Fruit fly (Drosophila melanogaster) whole organism, prepupa: ENCODE data around the gene Obp99b.

Experiments used
- Met ChIP-seq: fragments of 200-800 bp; sonication (Bioruptor generic); optimal IDR thresholded peaks from 3 replicates; lab custom pipeline; 2016; ENCODE audit warnings: missing biosample characterization, missing genetic modification characterization
- Sox14 ChIP-seq: fragments of 200-800 bp; sonication (Bioruptor generic); optimal IDR thresholded peaks from 3 replicates; lab custom pipeline; 2016; ENCODE audit warnings: missing biosample characterization, missing genetic modification characterization
- esn ChIP-seq: fragments of 200-800 bp; sonication (Bioruptor generic); optimal IDR thresholded peaks from 2 replicates; lab custom pipeline; 2016; ENCODE audit warnings: missing biosample characterization, mild to moderate bottlenecking, missing genetic modification characterization, moderate library complexity
- fkh ChIP-seq: fragments of 200-800 bp; sonication (Bioruptor generic); optimal IDR thresholded peaks from 3 replicates; lab custom pipeline; 2017; ENCODE audit warnings: missing biosample characterization, mild to moderate bottlenecking, missing genetic modification characterization, moderate library complexity
- ss ChIP-seq, 2 experiments: fragments of 200-800 bp; sonication (Bioruptor generic); optimal IDR thresholded peaks; 2 replicates in 1 of 2; 3 replicates in 1 of 2; lab custom pipeline; 2017 to 2018; ENCODE audit warnings: mild to moderate bottlenecking in 2 of 2, missing biosample characterization in 2 of 2, missing genetic modification characterization in 2 of 2, moderate library complexity in 1 of 2

DNA sequence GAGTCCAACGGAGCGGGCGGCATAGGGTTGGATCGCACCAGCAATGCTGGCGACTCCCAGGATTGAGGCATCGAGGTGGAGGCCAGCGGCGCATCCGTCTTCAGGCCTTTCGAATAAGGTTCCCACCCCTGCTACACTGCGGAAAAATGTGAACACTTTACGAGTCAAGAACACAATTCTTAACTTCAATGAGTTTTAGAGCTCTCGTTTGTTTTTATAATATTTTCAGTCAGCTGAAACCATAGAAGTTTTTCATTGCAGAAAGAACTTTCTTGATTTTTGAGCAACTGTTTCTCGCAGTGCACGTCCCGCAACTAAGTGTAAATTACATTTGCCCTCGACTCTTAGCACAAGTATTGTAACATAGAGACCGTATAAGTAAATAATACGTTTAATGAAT is 20.3 kb downstream of the Obp99b start:
- no peak for TF ChIP-seq esn
- no peak for TF ChIP-seq Met (GFP tag; lab: Kevin White, UChicago)
- no peak for TF ChIP-seq fkh (GFP tag; lab: Kevin White, UChicago)
- no peak for TF ChIP-seq ss (GFP tag; optimal IDR thresholded peaks at IDR 0.05; lab: Kevin White, UChicago)
- no peak for TF ChIP-seq Sox14 (GFP tag; lab: Kevin White, UChicago)
